Worm (Caenorhabditis elegans): ENCODE data around the gene T04F8.7.

ce11 chrX:11693092-11693491, 12.3 kb upstream of the T04F8.7 start, which contains the start of gene smcl-1:
- TF ChIP-seq pqm-1 (tag; optimal IDR thresholded peaks at IDR 0.05) (no peak), daf-12 (tag; optimal IDR thresholded peaks at IDR 0.05) (no peak), unc-39 (tag; optimal IDR thresholded peaks at IDR 0.05) (no peak), mdl-1 (tag; optimal IDR thresholded peaks at IDR 0.05) (peak in 1 of 2 experiments; percentile 24), hlh-30 (tag; optimal IDR thresholded peaks at IDR 0.05; ENCODE audit: insufficient read depth) (no peak), pha-4 (GFP tag; IDR thresholded peaks at IDR 0.05) (no peak), pha-4 (tag; optimal IDR thresholded peaks at IDR 0.05) (peak; percentile 63), lin-39 (tag; optimal IDR thresholded peaks at IDR 0.05) (no peak), vab-7 (GFP tag; IDR thresholded peaks at IDR 0.05) (no peak), jun-1 (tag; optimal IDR thresholded peaks at IDR 0.05) (no peak), snpc-4 (tag; optimal IDR thresholded peaks at IDR 0.05) (no peak), ama-1 (optimal IDR thresholded peaks at IDR 0.05) (no peak), nhr-11 (tag; optimal IDR thresholded peaks at IDR 0.05) (no peak), ztf-11 (tag; optimal IDR thresholded peaks at IDR 0.05) (no peak)
